Fruit fly (Drosophila melanogaster) whole organism, pupa: ENCODE data around the gene Suv3.
A peak's percentile ranks its signal among the peaks of the same experiment; 100 is the strongest.

Experiments
- CG12605 ChIP-seq: fragments of 200-800 bp; sonication (Bioruptor generic); IDR thresholded peaks from 2 replicates; pipeline ENCODE4 v1.3.6; 2022; ENCODE audit warnings: missing biosample characterization, missing genetic modification characterization
- CG13204 ChIP-seq: fragments of 200-800 bp; sonication (Bioruptor generic); optimal IDR thresholded peaks from 2 replicates; lab custom pipeline; 2018; ENCODE audit warnings: missing biosample characterization, mild to moderate bottlenecking, missing genetic modification characterization, moderate library complexity
- CG15710 ChIP-seq: fragments of 200-800 bp; sonication (Bioruptor generic); optimal IDR thresholded peaks from 2 replicates; lab custom pipeline; 2018; ENCODE audit warnings: missing biosample characterization, mild to moderate bottlenecking, missing genetic modification characterization, moderate library complexity
- CG17806 ChIP-seq: fragments of 200-800 bp; sonication (Bioruptor generic); optimal IDR thresholded peaks from 2 replicates; lab custom pipeline; 2018; ENCODE audit warnings: missing biosample characterization, mild to moderate bottlenecking, missing genetic modification characterization, moderate library complexity
- CG32121 ChIP-seq: fragments of 200-800 bp; sonication (Bioruptor generic); IDR thresholded peaks from 2 replicates; pipeline ENCODE4 v1.3.6; 2022; ENCODE audit warnings: missing biosample characterization, missing genetic modification characterization
- CG4496 ChIP-seq: fragments of 200-800 bp; sonication (Bioruptor generic); IDR thresholded peaks from 3 replicates; pipeline ENCODE4 v1.3.6; 2022; ENCODE audit warnings: missing biosample characterization, missing genetic modification characterization
- CG8159 ChIP-seq: fragments of 200-800 bp; sonication (Bioruptor generic); optimal IDR thresholded peaks from 3 replicates; lab custom pipeline; 2018; ENCODE audit warnings: missing biosample characterization, mild to moderate bottlenecking, missing genetic modification characterization, moderate library complexity
- CG9948 ChIP-seq: fragments of 200-800 bp; sonication (Bioruptor generic); optimal IDR thresholded peaks from 2 replicates; lab custom pipeline; 2018; ENCODE audit warnings: missing biosample characterization, mild to moderate bottlenecking, missing genetic modification characterization, moderate library complexity
- D1 ChIP-seq: fragments of 200-800 bp; sonication (Bioruptor generic); optimal IDR thresholded peaks from 2 replicates; lab custom pipeline; 2018; ENCODE audit warnings: missing biosample characterization, mild to moderate bottlenecking, missing genetic modification characterization, moderate library complexity
- EcR ChIP-seq: fragments of 200-800 bp; sonication (Bioruptor generic); optimal IDR thresholded peaks from 3 replicates; lab custom pipeline; 2019; ENCODE audit warnings: missing biosample characterization, missing genetic modification characterization, mild to moderate bottlenecking, moderate library complexity, missing genetic modification reagents
- Ets98B ChIP-seq: fragments of 200-800 bp; sonication (Bioruptor generic); IDR thresholded peaks from 2 replicates; pipeline ENCODE4 v1.3.6; 2022; ENCODE audit warnings: missing biosample characterization, missing genetic modification characterization
- Pif1B ChIP-seq: fragments of 200-800 bp; sonication (Bioruptor generic); optimal IDR thresholded peaks from 3 replicates; lab custom pipeline; 2016; ENCODE audit warnings: missing biosample characterization, missing genetic modification characterization
- rn ChIP-seq: fragments of 200-800 bp; sonication (Bioruptor generic); IDR thresholded peaks from 2 replicates; pipeline ENCODE4 v1.3.6; 2022; ENCODE audit warnings: missing biosample characterization, missing genetic modification characterization

DNA sequence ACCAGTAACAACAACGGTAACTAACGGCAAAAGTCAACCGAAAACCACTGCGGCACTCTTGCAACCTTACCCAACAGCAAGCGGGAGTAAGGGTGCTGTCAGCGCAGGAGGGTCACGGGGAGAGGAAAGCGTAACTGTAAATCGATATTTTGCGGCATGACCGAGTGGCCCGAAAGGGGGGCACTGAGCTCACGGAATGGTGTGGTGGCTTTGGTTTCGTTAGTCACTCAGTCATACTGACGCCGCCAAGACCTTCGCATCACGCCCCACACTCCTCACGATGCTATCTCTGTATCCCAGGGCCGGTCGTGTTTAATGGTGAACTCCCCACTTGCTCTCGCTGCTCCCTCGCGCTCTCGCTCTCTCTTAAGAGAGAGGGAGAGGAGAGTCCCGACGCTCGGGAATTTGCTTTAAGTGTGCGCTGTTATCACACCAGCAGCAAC, 49.3 kb downstream of the Suv3 start:
- peak; percentile 41 for TF ChIP-seq Ets98B (GFP tag; lab: Robert Waterston, UW)
- TF ChIP-seq Pif1B (GFP tag; lab: Kevin White, UChicago), result peak; percentile 5
- peak; percentile 75; the same call in 2 of the 3 replicates for TF ChIP-seq CG4496
- no peak for TF ChIP-seq rn (GFP tag; lab: Robert Waterston, UW)
- no peak for TF ChIP-seq CG9948
- TF ChIP-seq CG17806 (tag; lab: Kevin White, UChicago), result no peak
- TF ChIP-seq CG12605 (GFP tag; lab: Robert Waterston, UW), result 0 out of 2 replicates have a peak, but pooled peaks have one; percentile 33
- TF ChIP-seq CG32121 (GFP tag; lab: Robert Waterston, UW), result no peak; the same call in 1 of the 2 replicates
- TF ChIP-seq CG13204 (GFP tag; lab: Kevin White, UChicago), result peak; percentile 69
- no peak for TF ChIP-seq D1
- peak; percentile 2 for TF ChIP-seq CG8159 (tag; lab: Kevin White, UChicago)
- no peak for TF ChIP-seq CG15710
- TF ChIP-seq EcR, result peak; percentile 54
